Fruit fly (Drosophila melanogaster) whole organism, embryonic: ENCODE data around the gene CG7551.
A peak's percentile ranks its signal among the peaks of the same experiment; 100 is the strongest.

ENCODE experiments used
- Ada2b ChIP-seq: fragments of 200-800 bp; sonication (Bioruptor generic); IDR thresholded peaks from 2 replicates; pipeline ENCODE4 v1.3.6; 2022; ENCODE audit warnings: missing biosample characterization, missing genetic modification characterization
- Atf-2 ChIP-seq: fragments of 200-800 bp; sonication (Bioruptor generic); optimal IDR thresholded peaks from 2 replicates; lab custom pipeline; 2016; ENCODE audit warnings: missing biosample characterization, missing genetic modification characterization
- Atf3 ChIP-seq: fragments of 200-800 bp; sonication (Bioruptor generic); optimal IDR thresholded peaks from 3 replicates; lab custom pipeline; 2016; ENCODE audit warnings: missing biosample characterization, missing genetic modification characterization
- B-H1 ChIP-seq: fragments of 200-800 bp; sonication (Bioruptor generic); IDR thresholded peaks from 3 replicates; pipeline ENCODE4 v1.3.6; 2022; ENCODE audit warnings: missing biosample characterization, missing genetic modification characterization
- CG10366 ChIP-seq: fragments of 200-800 bp; sonication (Bioruptor generic); IDR thresholded peaks from 2 replicates; pipeline ENCODE4 v1.3.6; 2022; ENCODE audit warnings: missing biosample characterization, missing genetic modification characterization
- CG10959 ChIP-seq: fragments of 200-800 bp; sonication (Bioruptor generic); IDR thresholded peaks from 2 replicates; pipeline ENCODE4 v1.3.6; 2022; ENCODE audit warnings: missing biosample characterization, missing genetic modification characterization
- CG11723 ChIP-seq: fragments of 200-800 bp; sonication (Bioruptor generic); optimal IDR thresholded peaks from 2 replicates; lab custom pipeline; 2017; ENCODE audit warnings: missing biosample characterization, mild to moderate bottlenecking, missing genetic modification characterization
- CG13424 ChIP-seq: fragments of 200-800 bp; sonication (Bioruptor generic); optimal IDR thresholded peaks from 2 replicates; lab custom pipeline; 2019; ENCODE audit warnings: missing biosample characterization, mild to moderate bottlenecking, missing genetic modification characterization, moderate library complexity
- CG13624 ChIP-seq: fragments of 200-800 bp; sonication (Bioruptor generic); optimal IDR thresholded peaks from 2 replicates; lab custom pipeline; 2016; ENCODE audit warnings: missing biosample characterization, missing genetic modification characterization
- CG1603 ChIP-seq: fragments of 200-800 bp; sonication (Bioruptor generic); optimal IDR thresholded peaks from 2 replicates; lab custom pipeline; 2019; ENCODE audit warnings: missing biosample characterization, mild to moderate bottlenecking, missing genetic modification characterization, moderate library complexity
- CG16863 ChIP-seq: fragments of 200-800 bp; sonication (Bioruptor generic); optimal IDR thresholded peaks from 3 replicates; lab custom pipeline; 2016; ENCODE audit warnings: missing biosample characterization, missing genetic modification characterization
- CG17385 ChIP-seq: fragments of 200-800 bp; sonication (Bioruptor generic); optimal IDR thresholded peaks from 3 replicates; lab custom pipeline; 2018; ENCODE audit warnings: missing biosample characterization, mild to moderate bottlenecking, missing genetic modification characterization
- CG2116 ChIP-seq: fragments of 200-800 bp; sonication (Bioruptor generic); optimal IDR thresholded peaks from 3 replicates; lab custom pipeline; 2018; ENCODE audit warnings: missing biosample characterization, mild to moderate bottlenecking, missing genetic modification characterization
- CG2875 ChIP-seq: fragments of 200-800 bp; sonication (Bioruptor generic); optimal IDR thresholded peaks from 2 replicates; lab custom pipeline; 2017; ENCODE audit warnings: missing biosample characterization, mild to moderate bottlenecking, missing genetic modification characterization, missing genetic modification reagents
- CG31388 ChIP-seq: fragments of 200-800 bp; sonication (Bioruptor generic); optimal IDR thresholded peaks from 2 replicates; lab custom pipeline; 2016; ENCODE audit warnings: missing biosample characterization, missing genetic modification characterization
- CG3163 ChIP-seq: fragments of 200-800 bp; sonication (Bioruptor generic); optimal IDR thresholded peaks from 3 replicates; lab custom pipeline; 2016; ENCODE audit warnings: missing biosample characterization, missing genetic modification characterization
- CG42726 ChIP-seq: fragments of 200-800 bp; sonication (Bioruptor generic); IDR thresholded peaks from 2 replicates; pipeline ENCODE4 v1.3.6; 2022; ENCODE audit warnings: missing biosample characterization, missing genetic modification characterization; ENCODE audit not compliant: partially characterized antibody
- CG4707 ChIP-seq: fragments of 200-800 bp; sonication (Bioruptor generic); optimal IDR thresholded peaks from 2 replicates; lab custom pipeline; 2018; ENCODE audit warnings: missing biosample characterization, mild to moderate bottlenecking, missing genetic modification characterization, moderate library complexity
- CG7372 ChIP-seq: fragments of 200-800 bp; sonication (Bioruptor generic); IDR thresholded peaks from 2 replicates; pipeline ENCODE4 v1.3.6; 2022; ENCODE audit warnings: missing biosample characterization, missing genetic modification characterization
- Chrac-16 ChIP-seq: fragments of 200-800 bp; sonication (Bioruptor generic); optimal IDR thresholded peaks from 3 replicates; lab custom pipeline; 2016; ENCODE audit warnings: missing biosample characterization, missing genetic modification characterization
- Dad ChIP-seq: fragments of 200-800 bp; sonication (Bioruptor generic); optimal IDR thresholded peaks from 3 replicates; lab custom pipeline; 2016; ENCODE audit warnings: missing biosample characterization, missing genetic modification characterization
- Dek ChIP-seq: fragments of 200-800 bp; sonication (Bioruptor generic); optimal IDR thresholded peaks from 3 replicates; lab custom pipeline; 2019; ENCODE audit warnings: missing biosample characterization, mild to moderate bottlenecking, missing genetic modification characterization, moderate library complexity
- E2f1 ChIP-seq: fragments of 200-800 bp; sonication (Bioruptor generic); IDR thresholded peaks from 2 replicates; pipeline ENCODE4 v1.3.6; 2022; ENCODE audit warnings: missing biosample characterization, missing genetic modification characterization
- Ets97D ChIP-seq: fragments of 200-800 bp; sonication (Bioruptor generic); optimal IDR thresholded peaks from 3 replicates; lab custom pipeline; 2016; ENCODE audit warnings: missing biosample characterization, missing genetic modification characterization
- Jarid2 ChIP-seq: fragments of 200-800 bp; sonication (Bioruptor generic); optimal IDR thresholded peaks from 3 replicates; lab custom pipeline; 2017; ENCODE audit warnings: mild to moderate bottlenecking, missing biosample characterization, missing genetic modification reagents, missing genetic modification characterization
- Lhr ChIP-seq: fragments of 200-800 bp; sonication (Bioruptor generic); optimal IDR thresholded peaks from 3 replicates; lab custom pipeline; 2017; ENCODE audit warnings: mild to moderate bottlenecking, missing biosample characterization, missing genetic modification reagents, missing genetic modification characterization
- MBD-R2 ChIP-seq: fragments of 200-800 bp; sonication (Bioruptor generic); IDR thresholded peaks from 2 replicates; pipeline ENCODE4 v1.3.6; 2022; ENCODE audit warnings: missing biosample characterization, missing genetic modification characterization
- Neu2 ChIP-seq: fragments of 200-800 bp; sonication (Bioruptor generic); optimal IDR thresholded peaks from 3 replicates; lab custom pipeline; 2016; ENCODE audit warnings: missing biosample characterization, missing genetic modification characterization, borderline replicate concordance
- Oaz ChIP-seq: fragments of 200-800 bp; sonication (Bioruptor generic); IDR thresholded peaks from 2 replicates; pipeline ENCODE4 v1.3.6; 2022; ENCODE audit warnings: missing biosample characterization, missing genetic modification characterization
- PHDP ChIP-seq: fragments of 200-800 bp; sonication (Bioruptor generic); optimal IDR thresholded peaks from 3 replicates; lab custom pipeline; 2018; ENCODE audit warnings: missing biosample characterization, mild to moderate bottlenecking, missing genetic modification characterization, moderate library complexity
- Rfx ChIP-seq: fragments of 200-800 bp; sonication (Bioruptor generic); IDR thresholded peaks from 2 replicates; pipeline ENCODE4 v1.3.6; 2022; ENCODE audit warnings: missing biosample characterization, missing genetic modification characterization
- Six4 ChIP-seq: fragments of 200-800 bp; sonication (Bioruptor generic); optimal IDR thresholded peaks from 2 replicates; lab custom pipeline; 2016; ENCODE audit warnings: missing biosample characterization, missing genetic modification characterization
- ap ChIP-seq: fragments of 200-800 bp; sonication (Bioruptor generic); IDR thresholded peaks from 2 replicates; pipeline ENCODE4 v1.3.6; 2022; ENCODE audit warnings: missing biosample characterization, missing genetic modification characterization
- bcd ChIP-seq: fragments of 200-800 bp; sonication (Bioruptor generic); optimal IDR thresholded peaks from 2 replicates; lab custom pipeline; 2017; ENCODE audit warnings: missing biosample characterization, mild to moderate bottlenecking, missing genetic modification characterization
- cas ChIP-seq: fragments of 200-800 bp; sonication (Bioruptor generic); IDR thresholded peaks from 2 replicates; pipeline ENCODE4 v1.3.6; 2022; ENCODE audit warnings: missing biosample characterization, missing genetic modification characterization
- crc ChIP-seq: fragments of 200-800 bp; sonication (Bioruptor generic); optimal IDR thresholded peaks from 2 replicates; lab custom pipeline; 2016; ENCODE audit warnings: missing biosample characterization, missing genetic modification characterization
- croc ChIP-seq: fragments of 200-800 bp; sonication (Bioruptor generic); conservative IDR thresholded peaks from 3 replicates; pipeline ENCODE4 v1.3.6; 2022; ENCODE audit warnings: missing biosample characterization, missing genetic modification characterization
- crp ChIP-seq, 2 experiments: fragments of 200-800 bp; sonication (Bioruptor generic); optimal IDR thresholded peaks; 2 replicates in 1 of 2; 3 replicates in 1 of 2; lab custom pipeline; 2017; ENCODE audit warnings: missing biosample characterization in 2 of 2, missing genetic modification characterization in 2 of 2, mild to moderate bottlenecking in 1 of 2, moderate library complexity in 1 of 2
- en ChIP-seq: fragments of 200-800 bp; sonication (Bioruptor generic); optimal IDR thresholded peaks from 2 replicates; lab custom pipeline; 2016; ENCODE audit warnings: missing biosample characterization, missing genetic modification characterization
- exex ChIP-seq: fragments of 200-800 bp; sonication (Bioruptor generic); optimal IDR thresholded peaks from 4 replicates; lab custom pipeline; 2018; ENCODE audit warnings: missing biosample characterization, mild to moderate bottlenecking, missing genetic modification characterization, moderate library complexity
- grn ChIP-seq: fragments of 200-800 bp; sonication (Bioruptor generic); optimal IDR thresholded peaks from 3 replicates; lab custom pipeline; 2017; ENCODE audit warnings: missing biosample characterization, missing genetic modification characterization
- hkb ChIP-seq, 2 experiments: fragments of 200-800 bp in 1 of 2; fragments of >200 bp in 1 of 2; sonication (Bioruptor generic) in 1 of 2; IDR thresholded peaks in 1 of 2; optimal IDR thresholded peaks in 1 of 2; 2 replicates each; pipeline versions ENCODE4 v1.3.6 to Lab custom; 2017 to 2022; ENCODE audit warnings: missing biosample characterization in 1 of 2, missing genetic modification characterization in 1 of 2
- lmd ChIP-seq: fragments of 200-800 bp; sonication (Bioruptor generic); IDR thresholded peaks from 2 replicates; pipeline ENCODE4 v1.3.6; 2022; ENCODE audit warnings: missing biosample characterization, missing genetic modification characterization
- repo ChIP-seq: fragments of 200-800 bp; sonication (Bioruptor generic); optimal IDR thresholded peaks from 2 replicates; lab custom pipeline; 2016; ENCODE audit warnings: missing biosample characterization, missing genetic modification characterization
- sna ChIP-seq: fragments of 200-800 bp; sonication (Bioruptor generic); IDR thresholded peaks from 2 replicates; pipeline ENCODE4 v1.3.6; 2022; ENCODE audit warnings: missing biosample characterization, missing genetic modification characterization; ENCODE audit not compliant: partially characterized antibody
- sug ChIP-seq: fragments of 200-800 bp; optimal IDR thresholded peaks from 2 replicates; lab custom pipeline; 2019; ENCODE audit warnings: missing biosample characterization, mild to moderate bottlenecking, missing genetic modification characterization, moderate library complexity
- ttk ChIP-seq: fragments of 200-800 bp; sonication (Bioruptor generic); IDR thresholded peaks from 2 replicates; pipeline ENCODE4 v2.1.2; 2022; ENCODE audit warnings: missing biosample characterization, missing genetic modification characterization
- tx ChIP-seq: fragments of 200-800 bp; sonication (Bioruptor generic); optimal IDR thresholded peaks from 2 replicates; lab custom pipeline; 2016; ENCODE audit warnings: missing biosample characterization, missing genetic modification characterization
- usp ChIP-seq: fragments of >200 bp; optimal IDR thresholded peaks from 2 replicates; lab custom pipeline; 2017; ENCODE audit warnings: missing biosample characterization, missing genetic modification characterization
- zfh2 ChIP-seq: fragments of 200-800 bp; sonication (Bioruptor generic); optimal IDR thresholded peaks from 2 replicates; lab custom pipeline; 2016; ENCODE audit warnings: missing biosample characterization, missing genetic modification characterization

CG7551 gene

DNA sequence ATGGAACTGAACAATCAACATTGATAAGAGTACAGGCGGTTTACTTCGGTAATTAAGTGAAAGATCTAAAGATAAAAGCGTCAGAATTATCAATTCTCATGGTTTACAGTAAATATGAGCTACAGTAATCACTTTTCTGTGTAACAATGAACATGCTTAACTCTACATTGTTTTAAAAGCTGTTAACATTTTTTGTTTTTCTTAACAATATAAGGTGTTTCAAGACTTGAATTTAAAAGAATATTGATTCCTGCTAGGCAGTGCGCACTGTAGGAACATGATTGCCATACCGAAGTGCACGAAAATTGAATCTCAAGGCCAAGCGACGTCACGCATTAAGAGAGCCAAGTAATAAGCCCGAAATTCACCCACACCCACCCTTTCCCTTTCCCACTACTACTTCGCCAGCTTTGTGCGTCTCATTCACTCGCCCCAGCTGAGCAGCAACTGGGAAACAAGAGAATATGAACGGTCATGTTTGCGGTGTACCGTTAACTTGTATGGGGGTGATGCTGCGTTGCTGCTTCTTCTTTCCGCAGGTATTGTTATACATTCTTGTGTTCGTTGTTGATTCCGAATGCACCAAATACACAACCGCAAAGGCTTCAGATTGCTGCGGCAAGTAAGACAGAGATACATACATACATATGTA, 33.1 kb downstream of the CG7551 start (continued):
- TF ChIP-seq MBD-R2 (GFP tag; lab: Robert Waterston, UW) (no peak; the same call in 1 of the 2 replicates), repo (GFP tag; lab: Kevin White, UChicago) (peak; percentile 17), Dad (no peak), sug (tag; lab: Kevin White, UChicago) (peak; percentile 45), CG10366 (GFP tag; lab: Robert Waterston, UW) (peak; percentile 69; the same call in 1 of the 2 replicates), en (GFP tag; lab: Kevin White, UChicago) (peak; percentile 7), Atf3 (GFP tag; lab: Kevin White, UChicago) (peak; percentile 8), CG1603 (peak; percentile 38), grn (GFP tag; lab: Kevin White, UChicago) (no peak), lmd (GFP tag; lab: Robert Waterston, UW) (peak; percentile 70), croc (GFP tag; lab: Robert Waterston, UW) (peak; percentile 43; the same call in 2 of the 3 replicates), Ada2b (GFP tag; lab: Robert Waterston, UW) (peak; percentile 73), CG17385 (GFP tag; lab: Kevin White, UChicago) (peak; percentile 64), Jarid2 (GFP tag; lab: Kevin White, UChicago) (no peak), ttk (GFP tag; lab: Robert Waterston, UW) (peak; percentile 70; the same call in 1 of the 2 replicates), tx (GFP tag; lab: Kevin White, UChicago) (peak; percentile 30), CG42726 (GFP tag; lab: Robert Waterston, UW) (no peak), hkb (optimal IDR thresholded peaks at IDR 0.05; lab: Kevin White, UChicago) (no peak), hkb (GFP tag; IDR thresholded peaks at IDR 0.05; lab: Robert Waterston, UW) (peak; percentile 73), E2f1 (GFP tag; lab: Robert Waterston, UW) (peak; percentile 66; the same call in 1 of the 2 replicates), Dek (tag; lab: Kevin White, UChicago) (peak; percentile 42), CG13624 (GFP tag; lab: Kevin White, UChicago) (peak; percentile 57), CG16863 (GFP tag; lab: Kevin White, UChicago) (peak; percentile 33), CG2875 (GFP tag; lab: Kevin White, UChicago) (no peak), Chrac-16 (GFP tag; lab: Kevin White, UChicago) (peak; percentile 52), crp (GFP tag; optimal IDR thresholded peaks at IDR 0.05; lab: Kevin White, UChicago) (no peak), CG31388 (GFP tag; lab: Kevin White, UChicago) (no peak), CG10959 (GFP tag; lab: Robert Waterston, UW) (peak; percentile 37; the same call in 1 of the 2 replicates), PHDP (peak; percentile 75), CG2116 (no peak), Atf-2 (GFP tag; lab: Kevin White, UChicago) (peak; percentile 63), zfh2 (peak; percentile 44), ap (peak; percentile 59), Ets97D (GFP tag; lab: Kevin White, UChicago) (peak; percentile 18), Oaz (GFP tag; lab: Robert Waterston, UW) (no peak), Six4 (GFP tag; lab: Kevin White, UChicago) (no peak), bcd (peak; percentile 64), B-H1 (peak; percentile 65; the same call in 2 of the 3 replicates), crc (GFP tag; lab: Kevin White, UChicago) (no peak), exex (tag; lab: Kevin White, UChicago) (no peak), CG7372 (GFP tag; lab: Robert Waterston, UW) (peak; percentile 67; the same call in 1 of the 2 replicates), Neu2 (GFP tag; lab: Kevin White, UChicago) (no peak), CG13424 (tag; lab: Kevin White, UChicago) (peak; percentile 68), Lhr (no peak), sna (no peak), CG3163 (GFP tag; lab: Kevin White, UChicago) (peak; percentile 37), Rfx (GFP tag; lab: Robert Waterston, UW) (peak; percentile 77), cas (GFP tag; lab: Robert Waterston, UW) (no peak), CG4707 (GFP tag; lab: Kevin White, UChicago) (no peak), CG11723 (GFP tag; lab: Kevin White, UChicago) (peak; percentile 16), usp (GFP tag; lab: Kevin White, UChicago) (no peak)
